Fruit fly (Drosophila melanogaster): ENCODE measurements around the gene CG44521.

CG44521 gene

DNA sequence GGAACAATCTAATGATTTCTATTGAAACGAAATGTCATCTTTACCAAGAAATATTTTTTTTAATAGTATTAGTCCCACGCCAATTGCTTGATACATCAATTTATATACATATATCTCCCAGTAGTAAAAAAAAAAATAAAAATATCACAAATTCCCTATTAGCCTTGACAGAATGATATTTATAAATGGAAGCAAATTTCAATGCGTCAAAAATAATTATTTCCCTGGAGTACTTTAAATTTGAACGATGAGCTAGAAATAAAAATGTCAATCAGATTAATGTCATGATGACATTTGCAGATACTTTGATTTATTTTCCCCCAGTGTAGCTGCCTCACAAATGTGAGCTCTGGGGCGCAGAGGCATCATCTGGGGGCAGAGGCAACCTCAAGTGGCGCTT lies at the start of gene CG44521:
CG44521 (plus strand) TSS at position 301 of the 400 bp plus-strand sequence.
- peak; percentile 23 for TF ChIP-seq Ets65A (GFP tag)
- no peak for TF ChIP-seq Gug (GFP tag; IDR thresholded peaks at IDR 0.05)

DNA sequence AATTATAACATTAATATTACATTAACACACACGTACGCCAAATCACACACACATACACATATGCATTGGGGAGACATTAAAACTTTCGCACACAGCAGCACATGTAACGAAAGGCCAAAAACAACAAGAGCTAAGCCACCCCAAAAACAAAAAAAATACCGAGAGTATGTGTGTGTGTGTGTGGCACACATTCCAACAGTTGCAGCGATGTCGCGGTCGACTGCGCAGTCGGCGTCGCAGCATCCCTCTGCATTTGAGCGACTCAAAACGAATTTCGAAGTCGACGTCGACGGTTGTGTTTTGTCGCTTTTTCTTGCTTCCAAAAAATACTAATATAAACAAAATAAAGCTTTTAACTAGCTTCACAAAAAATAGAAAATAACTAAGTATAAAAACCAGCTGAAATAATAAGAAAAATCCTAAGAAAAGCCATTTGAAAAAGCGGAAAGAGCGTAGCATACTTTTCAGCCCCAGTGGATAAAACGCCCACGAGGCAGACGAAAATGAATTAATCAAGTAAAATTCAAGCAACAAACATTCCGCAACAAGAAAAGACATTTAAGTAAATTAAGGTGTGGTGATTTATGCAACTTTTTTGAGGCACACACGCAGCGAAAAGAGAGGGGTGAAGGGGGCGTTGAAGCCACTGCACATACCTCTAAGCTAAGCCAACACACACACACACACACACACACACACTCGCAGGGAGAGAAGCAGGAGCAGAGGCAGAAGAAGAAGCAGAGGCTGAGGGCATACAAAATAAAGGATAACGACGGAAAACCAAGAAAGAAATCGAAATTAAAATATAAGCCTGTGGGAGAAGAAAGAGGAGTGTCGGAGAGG lies 49.0 kb upstream of the CG44521 start, which contains the start of gene CG46320:
CG46320 (plus strand) TSS at position 246 of the 843 bp plus-strand sequence.
- TF ChIP-seq CG16813 (GFP tag; IDR thresholded peaks at IDR 0.05; ENCODE audit: partially characterized antibody) (no peak), sr (GFP tag; IDR thresholded peaks at IDR 0.05) (peak; percentile 90; the same call in 2 of the 3 replicates), CG42726 (GFP tag; IDR thresholded peaks at IDR 0.05; ENCODE audit: partially characterized antibody) (0 out of 2 replicates have a peak, but pooled peaks have one; percentile 0), ci (GFP tag; IDR thresholded peaks at IDR 0.05) (no peak), CG18476 (GFP tag; optimal IDR thresholded peaks at IDR 0.05) (no peak), sna (GFP tag; IDR thresholded peaks at IDR 0.05; ENCODE audit: partially characterized antibody) (no peak), bab2 (GFP tag; optimal IDR thresholded peaks at IDR 0.05) (no peak), zf30C (GFP tag; optimal IDR thresholded peaks at IDR 0.05) (no peak), CG4617 (GFP tag; optimal IDR thresholded peaks at IDR 0.05; ENCODE audit: borderline replicate concordance) (no peak), bcd (GFP tag; optimal IDR thresholded peaks at IDR 0.05) (no peak), CG11093 (GFP tag; IDR thresholded peaks at IDR 0.05) (no peak), Scr (GFP tag; IDR thresholded peaks at IDR 0.05; ENCODE audit: partially characterized antibody) (no peak), sens (GFP tag) (peak; percentile 72), crol (GFP tag; IDR thresholded peaks at IDR 0.05) (peak; percentile 70), Vsx1 (GFP tag; optimal IDR thresholded peaks at IDR 0.05) (no peak), CG7556 (GFP tag; optimal IDR thresholded peaks at IDR 0.05) (no peak), CG14965 (GFP tag; optimal IDR thresholded peaks at IDR 0.05; ENCODE audit: borderline replicate concordance) (no peak), abd-A (tag; optimal IDR thresholded peaks at IDR 0.05) (peak; percentile 85), CG2889 (GFP tag; IDR thresholded peaks at IDR 0.05) (no peak), Trl (optimal IDR thresholded peaks at IDR 0.05) (no peak), Trl (GFP tag; optimal IDR thresholded peaks at IDR 0.05) (no peak), CG17385 (GFP tag; optimal IDR thresholded peaks at IDR 0.05) (peak; percentile 38), Chrac-16 (GFP tag; optimal IDR thresholded peaks at IDR 0.05) (no peak), CG17568 (GFP tag; optimal IDR thresholded peaks at IDR 0.05) (no peak), pum (GFP tag; optimal IDR thresholded peaks at IDR 0.05) (no peak), ro (GFP tag; IDR thresholded peaks at IDR 0.05) (no peak), CG4360 (GFP tag; IDR thresholded peaks at IDR 0.05) (peak; percentile 42; the same call in 1 of the 2 replicates), Opbp (GFP tag; IDR thresholded peaks at IDR 0.05; ENCODE audit: partially characterized antibody) (no peak), nerfin-2 (GFP tag; IDR thresholded peaks at IDR 0.05; ENCODE audit: partially characterized antibody) (no peak), knrl (GFP tag; IDR thresholded peaks at IDR 0.05; ENCODE audit: partially characterized antibody) (no peak), croc (GFP tag; conservative IDR thresholded peaks at IDR 0.05) (no peak), CG3995 (GFP tag; optimal IDR thresholded peaks at IDR 0.05) (no peak), CG2678 (tag; optimal IDR thresholded peaks at IDR 0.05) (no peak), ATbp (GFP tag; optimal IDR thresholded peaks at IDR 0.05) (no peak), CG10959 (GFP tag; IDR thresholded peaks at IDR 0.05) (no peak), sd (tag; optimal IDR thresholded peaks at IDR 0.05) (peak; percentile 78), Sry-β (GFP tag; optimal IDR thresholded peaks at IDR 0.05) (no peak), Xbp1 (GFP tag; optimal IDR thresholded peaks at IDR 0.05) (no peak), CG2202 (tag; optimal IDR thresholded peaks at IDR 0.05) (no peak), Adf1 (GFP tag; IDR thresholded peaks at IDR 0.05) (peak; percentile 75), CG12104 (GFP tag; optimal IDR thresholded peaks at IDR 0.05) (no peak), gfzf (GFP tag; optimal IDR thresholded peaks at IDR 0.05) (peak; percentile 40), sqz (GFP tag; optimal IDR thresholded peaks at IDR 0.05) (peak; percentile 27), vvl (GFP tag; IDR thresholded peaks at IDR 0.05) (0 out of 2 replicates have a peak, but pooled peaks have one; percentile 8), cg (GFP tag; optimal IDR thresholded peaks at IDR 0.05) (peak; percentile 56)

All from whole organism, embryonic.